Fruit fly (Drosophila melanogaster): ENCODE data around the gene sog.

sog gene

DNA sequence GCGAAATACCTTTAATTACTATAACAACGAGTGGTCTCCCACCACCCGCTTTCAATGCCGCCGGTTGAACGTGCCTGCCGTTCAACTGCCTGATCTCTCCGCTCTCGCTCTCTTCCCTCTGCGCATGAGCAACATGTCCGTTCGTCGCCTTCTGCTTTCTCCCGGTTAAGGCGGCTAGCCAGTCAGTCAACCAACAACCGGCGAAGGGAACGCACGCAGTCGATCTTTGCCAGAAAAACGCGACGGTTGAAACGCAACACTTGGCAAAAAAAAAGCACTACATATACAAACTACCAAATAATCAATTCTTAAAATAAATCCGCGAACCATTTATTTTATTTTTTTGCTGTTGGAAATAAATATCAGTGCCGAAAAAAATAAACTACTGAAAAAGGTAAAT, 42.1 kb upstream of the sog start, which contains the start of gene CG12708 (continued):
- TF ChIP-seq lbe (GFP tag; optimal IDR thresholded peaks at IDR 0.05) (no peak), Trl (optimal IDR thresholded peaks at IDR 0.05) (peak in 1 of 2 experiments; percentile 74), Trl (GFP tag; optimal IDR thresholded peaks at IDR 0.05) (no peak), Ada2b (GFP tag; IDR thresholded peaks at IDR 0.05) (no peak), Adf1 (GFP tag; IDR thresholded peaks at IDR 0.05) (no peak)

DNA sequence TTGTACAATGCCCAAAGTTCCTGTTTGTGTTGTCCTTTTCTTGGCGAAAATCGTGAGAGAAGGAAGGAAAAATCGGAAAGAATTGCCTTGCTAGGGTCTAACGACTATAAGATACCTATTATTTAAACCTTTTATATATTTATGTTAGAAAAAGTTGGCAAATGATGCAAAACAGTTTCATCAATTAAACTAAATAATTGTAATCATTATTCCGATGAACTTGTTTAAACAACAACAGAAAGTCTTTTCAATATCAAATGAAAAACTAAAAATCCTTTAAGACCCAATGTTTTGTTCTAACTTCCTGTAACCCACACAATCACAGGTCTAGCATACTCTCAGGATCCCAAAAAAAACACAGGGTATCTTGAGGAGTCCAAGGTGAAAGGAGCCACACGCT, 41.1 kb upstream of the sog start:
- TF ChIP-seq CG9797 (GFP tag; optimal IDR thresholded peaks at IDR 0.05) (no peak), ham (GFP tag; IDR thresholded peaks at IDR 0.05) (no peak), knrl (GFP tag; IDR thresholded peaks at IDR 0.05; ENCODE audit: partially characterized antibody) (no peak), HmgZ (tag; optimal IDR thresholded peaks at IDR 0.05) (no peak), cas (GFP tag; IDR thresholded peaks at IDR 0.05) (no peak), CG11398 (GFP tag; optimal IDR thresholded peaks at IDR 0.05) (no peak), CG14965 (GFP tag; optimal IDR thresholded peaks at IDR 0.05; ENCODE audit: borderline replicate concordance) (no peak), CG16813 (GFP tag; IDR thresholded peaks at IDR 0.05; ENCODE audit: partially characterized antibody) (no peak), Elba2 (GFP tag; optimal IDR thresholded peaks at IDR 0.05) (no peak), CG2120 (GFP tag; optimal IDR thresholded peaks at IDR 0.05) (no peak), gcm2 (GFP tag; optimal IDR thresholded peaks at IDR 0.05) (no peak), Xrp1 (GFP tag; IDR thresholded peaks at IDR 0.05) (peak; percentile 23; the same call in 1 of the 2 replicates), CG17612 (GFP tag; IDR thresholded peaks at IDR 0.05) (no peak), crc (GFP tag; optimal IDR thresholded peaks at IDR 0.05) (no peak), CG12659 (GFP tag; optimal IDR thresholded peaks at IDR 0.05) (no peak), CG7928 (GFP tag; optimal IDR thresholded peaks at IDR 0.05) (no peak), Asciz (GFP tag; optimal IDR thresholded peaks at IDR 0.05) (no peak), pnt (GFP tag; optimal IDR thresholded peaks at IDR 0.05) (no peak), Myb (GFP tag; optimal IDR thresholded peaks at IDR 0.05) (no peak), zen (tag; optimal IDR thresholded peaks at IDR 0.05) (peak; percentile 49), Dad (GFP tag; optimal IDR thresholded peaks at IDR 0.05) (no peak), CG9215 (GFP tag; IDR thresholded peaks at IDR 0.05) (no peak), pan (optimal IDR thresholded peaks at IDR 0.05) (peak in 1 of 2 experiments; percentile 14), pan (GFP tag; optimal IDR thresholded peaks at IDR 0.05 in 1 of 2, IDR thresholded peaks at IDR 0.05 in 1 of 2) (peak in 1 of 2 experiments; percentile 46), z (GFP tag; IDR thresholded peaks at IDR 0.05) (no peak), wek (GFP tag; optimal IDR thresholded peaks at IDR 0.05) (no peak), CHES-1-like (GFP tag; optimal IDR thresholded peaks at IDR 0.05) (no peak), CG2889 (GFP tag; IDR thresholded peaks at IDR 0.05) (no peak), scrt (GFP tag; optimal IDR thresholded peaks at IDR 0.05) (no peak), Atf-2 (GFP tag; optimal IDR thresholded peaks at IDR 0.05) (no peak), emc (GFP tag; optimal IDR thresholded peaks at IDR 0.05) (no peak), grn (GFP tag; optimal IDR thresholded peaks at IDR 0.05) (no peak), hb (GFP tag; IDR thresholded peaks at IDR 0.05; ENCODE audit: partially characterized antibody) (no peak), HLHmδ (GFP tag; optimal IDR thresholded peaks at IDR 0.05) (no peak), CG3065 (GFP tag; optimal IDR thresholded peaks at IDR 0.05) (no peak), E2f1 (GFP tag; IDR thresholded peaks at IDR 0.05) (no peak), CG6854 (GFP tag; optimal IDR thresholded peaks at IDR 0.05) (no peak), hth (optimal IDR thresholded peaks at IDR 0.05) (no peak), Hmr (GFP tag; optimal IDR thresholded peaks at IDR 0.05) (no peak), sr (GFP tag; IDR thresholded peaks at IDR 0.05) (no peak), tll (GFP tag; optimal IDR thresholded peaks at IDR 0.05) (no peak), CG9876 (GFP tag; optimal IDR thresholded peaks at IDR 0.05) (no peak), BtbVII (GFP tag; optimal IDR thresholded peaks at IDR 0.05) (no peak), mirr (GFP tag; optimal IDR thresholded peaks at IDR 0.05) (no peak), sens (GFP tag) (peak; percentile 17), CG7372 (GFP tag; IDR thresholded peaks at IDR 0.05) (no peak), CG6272 (GFP tag; IDR thresholded peaks at IDR 0.05) (no peak)
